Worm (Caenorhabditis elegans) whole organism, young adult: ENCODE results near the gene W03G1.5.

Source experiments
- F52B5.7 ChIP-seq: sonication (generic microtip); optimal IDR thresholded peaks from 2 replicates; lab custom pipeline; 2016; ENCODE audit warnings: mild to moderate bottlenecking, missing genetic modification characterization, missing compliant biosample characterization
- K11D2.4 ChIP-seq: fragments of 200-800 bp; sonication (Bioruptor generic); IDR thresholded peaks from 2 replicates; pipeline ENCODE4 v1.3.6; 2022; ENCODE audit warnings: missing genetic modification reagents, missing genetic modification characterization, missing compliant biosample characterization
- ama-1 ChIP-seq, 3 experiments: fragments of 150-350 bp in 1 of 3; sonication (generic microtip) in 2 of 3; optimal IDR thresholded peaks; 2 replicates each; lab custom pipeline; 2014 to 2018; ENCODE audit warnings: missing biosample characterization in 2 of 3, missing genetic modification characterization in 2 of 3, missing genetic modification reagents in 2 of 3
- ceh-58 ChIP-seq: fragments of 200-800 bp; sonication (Bioruptor generic); IDR thresholded peaks from 2 replicates; pipeline ENCODE4 v1.3.6; 2022; ENCODE audit warnings: missing genetic modification characterization, missing compliant biosample characterization
- dpl-1 ChIP-seq: fragments of 150-350 bp; optimal IDR thresholded peaks from 2 replicates; lab custom pipeline; 2014; ENCODE audit warnings: missing biosample characterization, missing genetic modification reagents, missing genetic modification characterization
- hsf-1 ChIP-seq: fragments of 200-800 bp; sonication (Bioruptor generic); IDR thresholded peaks from 2 replicates; pipeline ENCODE4 v1.3.6; 2022; ENCODE audit warnings: missing genetic modification reagents, missing genetic modification characterization, missing compliant biosample characterization
- nhr-90 ChIP-seq: sonication (generic microtip); optimal IDR thresholded peaks from 2 replicates; lab custom pipeline; 2016; ENCODE audit warnings: missing genotype, mild to moderate bottlenecking, missing genetic modification characterization, missing compliant biosample characterization
- snpc-1.1 ChIP-seq: sonication (generic microtip); optimal IDR thresholded peaks from 2 replicates; lab custom pipeline; 2017; ENCODE audit warnings: missing genetic modification characterization, mild to moderate bottlenecking, missing compliant biosample characterization, antibody characterized with exemption, moderate library complexity, missing genotype, missing genetic modification reagents; ENCODE audit not compliant: insufficient read depth

DNA sequence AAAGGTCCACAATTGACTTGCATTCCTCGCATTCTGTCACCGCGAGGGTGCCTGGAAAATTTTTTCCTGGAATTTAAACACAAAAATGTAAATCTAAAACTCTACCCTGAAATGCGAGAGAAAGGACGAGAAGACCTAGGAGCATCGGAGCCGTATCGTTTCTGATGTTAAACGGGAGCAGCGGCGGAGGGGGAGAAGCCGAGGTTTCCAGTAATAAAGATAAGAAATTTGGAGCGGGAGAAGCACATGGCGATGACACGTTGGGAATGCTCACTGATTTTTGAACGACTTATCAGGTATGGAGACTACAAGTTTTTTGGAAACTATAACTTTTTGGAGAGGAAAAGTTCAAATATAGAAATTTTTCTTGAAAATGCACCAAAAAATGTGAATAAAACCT, 17.3 kb upstream of the W03G1.5 start, which contains the start of gene asm-3:
- TF ChIP-seq F52B5.7 (no peak), dpl-1 (GFP tag; lab: Kevin White, UChicago) (no peak), K11D2.4 (GFP tag; lab: Robert Waterston, UW) (no peak), ama-1 (optimal IDR thresholded peaks at IDR 0.05; lab: Kevin White, UChicago) (no peak), ama-1 (GFP tag; optimal IDR thresholded peaks at IDR 0.05; lab: Kevin White, UChicago) (no peak), ceh-58 (GFP tag; lab: Robert Waterston, UW) (no peak), nhr-90 (tag; lab: Kevin White, UChicago) (no peak), snpc-1.1 (tag; lab: Kevin White, UChicago) (no peak), hsf-1 (GFP tag; lab: Robert Waterston, UW) (no peak)
